Worm (Caenorhabditis elegans): ENCODE results near the gene T25B9.9.

DNA sequence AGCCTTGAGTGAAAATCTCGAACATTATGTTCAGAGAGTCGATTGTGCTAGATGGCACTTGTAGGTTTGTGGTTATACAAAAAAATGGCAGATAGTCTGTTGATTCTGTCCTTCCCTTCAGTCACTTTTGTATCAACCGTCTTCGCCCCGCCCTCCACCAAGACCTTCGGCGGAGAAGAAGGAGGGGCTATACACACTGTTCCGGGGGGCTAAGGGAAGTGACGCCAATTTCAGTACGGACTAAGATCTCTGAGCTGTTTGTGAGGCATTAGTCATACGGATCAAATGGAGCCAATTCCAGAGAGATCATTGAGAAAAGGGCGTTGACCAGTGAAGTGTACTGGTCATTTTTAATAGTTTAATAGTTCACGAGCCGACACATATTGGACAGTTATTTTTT lies 11.1 kb downstream of the T25B9.9 start, which contains the start of gene swt-3:
- TF ChIP-seq snpc-4 (tag; optimal IDR thresholded peaks at IDR 0.05) (no peak), flh-1 (GFP tag; optimal IDR thresholded peaks at IDR 0.05) (no peak), ztf-11 (tag; optimal IDR thresholded peaks at IDR 0.05) (no peak), mep-1 (tag; optimal IDR thresholded peaks at IDR 0.05) (no peak), ceh-43 (GFP tag; optimal IDR thresholded peaks at IDR 0.05) (no peak), lin-13 (tag; optimal IDR thresholded peaks at IDR 0.05) (no peak), unc-62 (GFP tag; optimal IDR thresholded peaks at IDR 0.05) (no peak), pha-4 (tag; optimal IDR thresholded peaks at IDR 0.05) (no peak), tbx-8 (GFP tag; optimal IDR thresholded peaks at IDR 0.05) (no peak), lsy-2 (tag; optimal IDR thresholded peaks at IDR 0.05) (no peak), elt-1 (tag; optimal IDR thresholded peaks at IDR 0.05; ENCODE audit: borderline replicate concordance, insufficient read depth) (no peak), M03D4.4 (tag; optimal IDR thresholded peaks at IDR 0.05) (no peak)

Data from whole organism, mixed stage, embryonic.